Worm (Caenorhabditis elegans): ENCODE data around the gene R08D7.5.
A peak's percentile ranks its signal among the peaks of the same experiment; 100 is the strongest.

ce11 chrIII:8981847-8982479, 8.0 kb downstream of the R08D7.5 start, which contains the start of gene pde-2:
- peak; percentile 55 for TF ChIP-seq W03F9.2 (tag; optimal IDR thresholded peaks at IDR 0.05)
- TF ChIP-seq dao-5 (tag; optimal IDR thresholded peaks at IDR 0.05): no peak

Data from whole organism, L4/young adult.